ENCODE assay signal across 8 worm cellular contexts in genomic region chrIV:7910197-7910735, ce11.
TF ChIP-seq lines count a peak whose summit lies in the region.

npp-27 (minus strand) TSS chrIV:7910247.
ntl-4 (plus strand) TSS chrIV:7910575.

TF ChIP-seq in whole organism, L1 larva, 84 proteins besides CTCF, POLR2A, EP300 and RAD21 (continues in another document):
- TF ChIP-seq nhr-19 (GFP tag; conservative IDR thresholded peaks at IDR 0.05; lab: Robert Waterston, UW), result peak; percentile 28; the same call in 1 of the 2 replicates
- TF ChIP-seq fkh-10 (GFP tag; optimal IDR thresholded peaks at IDR 0.05; lab: Kevin White, UChicago), result no peak
- TF ChIP-seq C16A3.4 (tag; optimal IDR thresholded peaks at IDR 0.05; lab: Kevin White, UChicago), result no peak
- no peak for TF ChIP-seq grh-1 (GFP tag; IDR thresholded peaks at IDR 0.05; lab: Robert Waterston, UW)
- TF ChIP-seq nhr-47 (tag; optimal IDR thresholded peaks at IDR 0.05; lab: Kevin White, UChicago), result no peak
- no peak for TF ChIP-seq mab-9 (GFP tag; IDR thresholded peaks at IDR 0.05; lab: Robert Waterston, UW)
- no peak for TF ChIP-seq elt-2 (tag; optimal IDR thresholded peaks at IDR 0.05; lab: Kevin White, UChicago)
- no peak for TF ChIP-seq nhr-77 (tag; optimal IDR thresholded peaks at IDR 0.05; lab: Kevin White, UChicago)
- no peak for TF ChIP-seq nhr-28 (tag; optimal IDR thresholded peaks at IDR 0.05; lab: Kevin White, UChicago)
- TF ChIP-seq nhr-85 (tag; lab: Kevin White, UChicago), result peak; percentile 18
- no peak for TF ChIP-seq unc-86 (tag; optimal IDR thresholded peaks at IDR 0.05; lab: Kevin White, UChicago)
- TF ChIP-seq lin-35 (GFP tag; optimal IDR thresholded peaks at IDR 0.05; lab: Kevin White, UChicago), result peak; percentile 21 to 51

TF ChIP-seq in whole organism, L2 larva, 48 proteins besides CTCF, POLR2A, EP300 and RAD21 (continues in another document):
- TF ChIP-seq blmp-1 (tag; optimal IDR thresholded peaks at IDR 0.05; lab: Kevin White, UChicago; ENCODE audit: insufficient read depth) (no peak), ceh-82 (tag; optimal IDR thresholded peaks at IDR 0.05; lab: Kevin White, UChicago) (no peak), nhr-12 (tag; optimal IDR thresholded peaks at IDR 0.05; lab: Kevin White, UChicago) (no peak), F13H6.1 (tag; optimal IDR thresholded peaks at IDR 0.05; lab: Kevin White, UChicago) (peak; percentile 13), unc-39 (tag; optimal IDR thresholded peaks at IDR 0.05; lab: Kevin White, UChicago) (no peak), elt-3 (tag; optimal IDR thresholded peaks at IDR 0.05; lab: Kevin White, UChicago) (no peak), nhr-237 (tag; optimal IDR thresholded peaks at IDR 0.05; lab: Kevin White, UChicago) (no peak), unc-55 (GFP tag; optimal IDR thresholded peaks at IDR 0.05; lab: Kevin White, UChicago) (peak; percentile 41), nhr-11 (tag; optimal IDR thresholded peaks at IDR 0.05; lab: Kevin White, UChicago) (no peak), lin-39 (tag; optimal IDR thresholded peaks at IDR 0.05; lab: Kevin White, UChicago) (no peak), crh-2 (tag; optimal IDR thresholded peaks at IDR 0.05; lab: Kevin White, UChicago) (peak; percentile 50), mbf-1 (tag; optimal IDR thresholded peaks at IDR 0.05; lab: Kevin White, UChicago) (no peak)

TF ChIP-seq in whole organism, L3 larva, 47 proteins besides CTCF, POLR2A, EP300 and RAD21 (continues in another document):
- TF ChIP-seq nhr-76 (tag; optimal IDR thresholded peaks at IDR 0.05; lab: Kevin White, UChicago), result no peak
- peak; percentile 58 for TF ChIP-seq ceh-28 (tag; optimal IDR thresholded peaks at IDR 0.05; lab: Kevin White, UChicago)
- no peak for TF ChIP-seq eor-1 (tag; optimal IDR thresholded peaks at IDR 0.05; lab: Kevin White, UChicago)
- no peak for TF ChIP-seq ceh-82 (tag; optimal IDR thresholded peaks at IDR 0.05; lab: Kevin White, UChicago)
- no peak for TF ChIP-seq nhr-43 (tag; optimal IDR thresholded peaks at IDR 0.05; lab: Kevin White, UChicago; ENCODE audit: poor library complexity, severe bottlenecking)
- TF ChIP-seq nhr-237 (tag; optimal IDR thresholded peaks at IDR 0.05; lab: Kevin White, UChicago), result no peak
- peak; percentile 25 for TF ChIP-seq pha-4 (tag; optimal IDR thresholded peaks at IDR 0.05; lab: Kevin White, UChicago)
- peak; percentile 76 for TF ChIP-seq egl-5 (tag; optimal IDR thresholded peaks at IDR 0.05; lab: Kevin White, UChicago)
- no peak for TF ChIP-seq fkh-10 (GFP tag; optimal IDR thresholded peaks at IDR 0.05; lab: Kevin White, UChicago)
- no peak for TF ChIP-seq unc-39 (tag; optimal IDR thresholded peaks at IDR 0.05; lab: Kevin White, UChicago)
- no peak for TF ChIP-seq fkh-2 (tag; optimal IDR thresholded peaks at IDR 0.05; lab: Kevin White, UChicago)
- peak; percentile 36 for TF ChIP-seq nfya-1 (tag; optimal IDR thresholded peaks at IDR 0.05; lab: Kevin White, UChicago; ENCODE audit: insufficient read depth)

TF ChIP-seq in whole organism, L4 larva, 104 proteins besides CTCF, POLR2A, EP300 and RAD21 (continues in another document):
- no peak for TF ChIP-seq D1046.2 (GFP tag; IDR thresholded peaks at IDR 0.05; lab: Robert Waterston, UW)
- TF ChIP-seq lsy-2 (tag; optimal IDR thresholded peaks at IDR 0.05; lab: Kevin White, UChicago), result peak in 1 of 2 experiments; percentile 60
- TF ChIP-seq dve-1 (tag; optimal IDR thresholded peaks at IDR 0.05; lab: Kevin White, UChicago; ENCODE audit: insufficient read depth), result peak; percentile 3
- no peak for TF ChIP-seq ceh-44 (GFP tag; IDR thresholded peaks at IDR 0.05; lab: Robert Waterston, UW)
- no peak for TF ChIP-seq unc-130 (GFP tag; optimal IDR thresholded peaks at IDR 0.05; lab: Kevin White, UChicago)
- TF ChIP-seq daf-8 (GFP tag; IDR thresholded peaks at IDR 0.05; lab: Robert Waterston, UW), result no peak
- TF ChIP-seq attf-4 (tag; optimal IDR thresholded peaks at IDR 0.05; lab: Kevin White, UChicago), result no peak
- peak; percentile 40 for TF ChIP-seq mxl-3 (GFP tag; optimal IDR thresholded peaks at IDR 0.05; lab: Kevin White, UChicago)
- TF ChIP-seq ceh-20 (GFP tag; IDR thresholded peaks at IDR 0.05; lab: Robert Waterston, UW), result no peak
- TF ChIP-seq mes-2 (tag; optimal IDR thresholded peaks at IDR 0.05; lab: Kevin White, UChicago; ENCODE audit: poor library complexity, severe bottlenecking), result peak; percentile 8
- no peak for TF ChIP-seq nhr-41 (GFP tag; IDR thresholded peaks at IDR 0.05; lab: Robert Waterston, UW)
- no peak for TF ChIP-seq lin-1 (GFP tag; IDR thresholded peaks at IDR 0.05; lab: Robert Waterston, UW)

TF ChIP-seq in whole organism, late embryonic, 69 proteins besides CTCF, POLR2A, EP300 and RAD21 (continues in another document):
- TF ChIP-seq ttx-3 (tag; optimal IDR thresholded peaks at IDR 0.05; lab: Kevin White, UChicago) (no peak), unc-42 (tag; optimal IDR thresholded peaks at IDR 0.05; lab: Kevin White, UChicago) (no peak), hlh-30 (tag; optimal IDR thresholded peaks at IDR 0.05; lab: Kevin White, UChicago; ENCODE audit: insufficient read depth) (no peak), ceh-18 (tag; optimal IDR thresholded peaks at IDR 0.05; lab: Kevin White, UChicago) (no peak), ceh-14 (tag; optimal IDR thresholded peaks at IDR 0.05; lab: Kevin White, UChicago) (no peak), lin-11 (tag; optimal IDR thresholded peaks at IDR 0.05; lab: Kevin White, UChicago) (no peak), madf-2 (tag; optimal IDR thresholded peaks at IDR 0.05; lab: Kevin White, UChicago) (no peak), unc-55 (GFP tag; optimal IDR thresholded peaks at IDR 0.05; lab: Kevin White, UChicago) (no peak), fkh-10 (GFP tag; optimal IDR thresholded peaks at IDR 0.05; lab: Kevin White, UChicago) (no peak), odd-2 (tag; optimal IDR thresholded peaks at IDR 0.05; lab: Kevin White, UChicago) (no peak), ref-2 (tag; optimal IDR thresholded peaks at IDR 0.05; lab: Kevin White, UChicago) (no peak), nfya-1 (tag; optimal IDR thresholded peaks at IDR 0.05; lab: Kevin White, UChicago) (peak; percentile 4), che-1 (tag; optimal IDR thresholded peaks at IDR 0.05; lab: Kevin White, UChicago) (no peak)

TF ChIP-seq in whole organism, midembryonic, 9 proteins besides CTCF, POLR2A, EP300 and RAD21:
- TF ChIP-seq med-1 (GFP tag; optimal IDR thresholded peaks at IDR 0.05; lab: Kevin White, UChicago; ENCODE audit: insufficient read depth) (no peak), T22C8.4 (GFP tag; IDR thresholded peaks at IDR 0.05; lab: Robert Waterston, UW) (peak; percentile 54; the same call in 1 of the 2 replicates)

TF ChIP-seq in whole organism, mixed stage, embryonic, 35 proteins besides CTCF, POLR2A, EP300 and RAD21:
- TF ChIP-seq elt-1 (tag; optimal IDR thresholded peaks at IDR 0.05; lab: Kevin White, UChicago; ENCODE audit: borderline replicate concordance, insufficient read depth), result peak; percentile 83
- TF ChIP-seq ceh-83 (GFP tag; optimal IDR thresholded peaks at IDR 0.05; lab: Kevin White, UChicago), result peak; percentile 33
- TF ChIP-seq mep-1 (tag; optimal IDR thresholded peaks at IDR 0.05; lab: Kevin White, UChicago), result no peak
- TF ChIP-seq ces-1 (GFP tag; optimal IDR thresholded peaks at IDR 0.05; lab: Kevin White, UChicago), result peak; percentile 6
- peak; percentile 30 for TF ChIP-seq hlh-1 (tag; optimal IDR thresholded peaks at IDR 0.05; lab: Kevin White, UChicago)

TF ChIP-seq in whole organism, young adult, 124 proteins besides CTCF, POLR2A, EP300 and RAD21:
- TF ChIP-seq ZK185.1 (tag; optimal IDR thresholded peaks at IDR 0.05; lab: Kevin White, UChicago; ENCODE audit: poor library complexity, severe bottlenecking) (peak; percentile 11), lin-40 (tag; optimal IDR thresholded peaks at IDR 0.05; lab: Kevin White, UChicago) (peak; percentile 11), attf-5 (GFP tag; optimal IDR thresholded peaks at IDR 0.05; lab: Kevin White, UChicago) (peak; percentile 5), snpc-1.3 (tag; optimal IDR thresholded peaks at IDR 0.05; lab: Kevin White, UChicago; ENCODE audit: insufficient read depth) (no peak), hmg-1.2 (GFP tag; IDR thresholded peaks at IDR 0.05; lab: Robert Waterston, UW) (peak; percentile 57; the same call in 1 of the 2 replicates), ztf-26 (tag; optimal IDR thresholded peaks at IDR 0.05; lab: Kevin White, UChicago) (no peak), B0261.1 (tag; optimal IDR thresholded peaks at IDR 0.05; lab: Kevin White, UChicago) (no peak), nfyb-1 (GFP tag; IDR thresholded peaks at IDR 0.05; lab: Robert Waterston, UW) (peak; percentile 70; the same call in 1 of the 2 replicates), ama-1 (optimal IDR thresholded peaks at IDR 0.05; lab: Kevin White, UChicago) (peak; percentile 34), ama-1 (GFP tag; optimal IDR thresholded peaks at IDR 0.05; lab: Kevin White, UChicago) (no peak), unc-130 (GFP tag; optimal IDR thresholded peaks at IDR 0.05; lab: Kevin White, UChicago) (no peak), cebp-1 (GFP tag; IDR thresholded peaks at IDR 0.05; lab: Robert Waterston, UW) (no peak), cebp-1 (tag; optimal IDR thresholded peaks at IDR 0.05; lab: Kevin White, UChicago) (peak; percentile 41), hsf-1 (GFP tag; IDR thresholded peaks at IDR 0.05; lab: Robert Waterston, UW) (0 out of 2 replicates have a peak, but pooled peaks have one; percentile 21), aptf-2 (GFP tag; conservative IDR thresholded peaks at IDR 0.05; lab: Robert Waterston, UW) (no peak)
TF ChIP-seq in whole organism, young adult: peak in this region for 8.
